Worm (Caenorhabditis elegans): Measurements from ENCODE around the gene M03A1.8.
A peak's percentile ranks its signal among the peaks of the same experiment; 100 is the strongest.

Gene M03A1.8

DNA sequence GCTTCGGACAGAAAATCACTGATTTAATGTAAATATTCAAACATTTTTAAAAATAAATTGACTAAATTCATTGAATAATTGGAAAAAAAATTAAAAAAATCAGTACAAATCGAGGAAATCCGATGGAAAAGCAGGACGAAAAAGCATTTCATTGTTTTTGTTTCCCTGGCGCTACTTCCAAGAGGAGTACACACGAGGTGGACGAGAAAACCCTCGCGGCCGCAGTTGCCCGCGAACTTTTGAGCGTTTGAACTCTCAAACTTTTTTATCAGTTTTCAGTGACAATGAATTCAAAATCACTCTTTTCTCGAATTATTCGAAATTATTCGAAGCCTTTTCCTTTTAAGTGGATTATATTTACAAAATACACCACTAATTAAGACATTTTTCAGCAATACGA, 42.9 kb downstream of the M03A1.8 start, which contains the start of gene F35D11.4:
Gene F35D11.4, plus strand, starts transcription at position 393 of the 400 bp plus-strand sequence.
- TF ChIP-seq dao-5 (tag; optimal IDR thresholded peaks at IDR 0.05) = no peak
- peak; percentile 59 for TF ChIP-seq W03F9.2 (tag; optimal IDR thresholded peaks at IDR 0.05)
- TF ChIP-seq him-1 (tag; optimal IDR thresholded peaks at IDR 0.05) = peak; percentile 55

ce11 chrII:4604149-4604548, 44.0 kb downstream of the M03A1.8 start:
- TF ChIP-seq him-1 (tag; optimal IDR thresholded peaks at IDR 0.05) = no peak
- TF ChIP-seq W03F9.2 (tag; optimal IDR thresholded peaks at IDR 0.05) = peak; percentile 3

- no peak for TF ChIP-seq W03F9.2 (tag; optimal IDR thresholded peaks at IDR 0.05)
- TF ChIP-seq him-1 (tag; optimal IDR thresholded peaks at IDR 0.05) = no peak
- TF ChIP-seq dao-5 (tag; optimal IDR thresholded peaks at IDR 0.05) = no peak
These were observed 44.5 kb downstream of the M03A1.8 start for ce11 chrII:4604680-4605079.

ce11 chrII:4606687-4607297, 46.7 kb downstream of the M03A1.8 start:
- TF ChIP-seq W03F9.2 (tag; optimal IDR thresholded peaks at IDR 0.05) (no peak), him-1 (tag; optimal IDR thresholded peaks at IDR 0.05) (no peak), dao-5 (tag; optimal IDR thresholded peaks at IDR 0.05) (no peak)

- no peak for TF ChIP-seq W03F9.2 (tag; optimal IDR thresholded peaks at IDR 0.05)
- TF ChIP-seq him-1 (tag; optimal IDR thresholded peaks at IDR 0.05) = no peak
- TF ChIP-seq dao-5 (tag; optimal IDR thresholded peaks at IDR 0.05) = no peak
These were observed 47.9 kb downstream of the M03A1.8 start, which contains the start of gene F35D11.3 for ce11 chrII:4608073-4608472. Gene F35D11.3 (plus strand): TSS chrII:4608372.
